Worm (Caenorhabditis elegans) whole organism, late embryonic: ENCODE measurements around the gene T28F3.5.

Source experiments
- ama-1 ChIP-seq: fragments of 150-350 bp; optimal IDR thresholded peaks from 2 replicates; lab custom pipeline; 2014
- ceh-31 ChIP-seq: sonication (generic microtip); optimal IDR thresholded peaks from 2 replicates; lab custom pipeline; 2016; ENCODE audit warnings: missing genetic modification characterization, missing compliant biosample characterization
- ceh-34 ChIP-seq: sonication (generic microtip); optimal IDR thresholded peaks from 2 replicates; lab custom pipeline; 2016; ENCODE audit warnings: mild to moderate bottlenecking, missing genetic modification characterization, missing compliant biosample characterization
- dmd-4 ChIP-seq: sonication (generic microtip); optimal IDR thresholded peaks from 2 replicates; lab custom pipeline; 2016; ENCODE audit warnings: borderline replicate concordance, missing genetic modification characterization, missing compliant biosample characterization
- dve-1 ChIP-seq: sonication (generic microtip); optimal IDR thresholded peaks from 2 replicates; lab custom pipeline; 2017; ENCODE audit warnings: antibody characterized with exemption, mild to moderate bottlenecking, missing genetic modification characterization, missing compliant biosample characterization
- fkh-10 ChIP-seq: fragments of 150-350 bp; optimal IDR thresholded peaks from 2 replicates; lab custom pipeline; 2014; ENCODE audit warnings: missing biosample characterization, missing genetic modification reagents, missing genetic modification characterization
- hlh-6 ChIP-seq: sonication (generic microtip); optimal IDR thresholded peaks from 2 replicates; lab custom pipeline; 2016; ENCODE audit warnings: missing genotype, missing genetic modification characterization, missing compliant biosample characterization
- nhr-11 ChIP-seq: fragments of 150-350 bp; optimal IDR thresholded peaks from 2 replicates; lab custom pipeline; 2014; ENCODE audit warnings: missing biosample characterization, missing genetic modification characterization
- pag-3 ChIP-seq: sonication (generic microtip); optimal IDR thresholded peaks from 2 replicates; lab custom pipeline; 2016; ENCODE audit warnings: missing compliant biosample characterization, missing genetic modification characterization, borderline replicate concordance
- pha-4 ChIP-seq: fragments of 150-350 bp; optimal IDR thresholded peaks from 2 replicates; lab custom pipeline; 2018; ENCODE audit warnings: missing biosample characterization, missing genetic modification reagents, missing genetic modification characterization
- sox-4 ChIP-seq: sonication (generic microtip); optimal IDR thresholded peaks from 2 replicates; lab custom pipeline; 2017; ENCODE audit warnings: mild to moderate bottlenecking, missing genetic modification characterization, inconsistent platforms, missing compliant biosample characterization
- tbx-2 ChIP-seq: sonication (generic microtip); optimal IDR thresholded peaks from 2 replicates; lab custom pipeline; 2016; ENCODE audit warnings: missing genetic modification characterization, missing compliant biosample characterization
- unc-55 ChIP-seq: sonication (generic microtip); optimal IDR thresholded peaks from 2 replicates; lab custom pipeline; 2017; ENCODE audit warnings: missing biosample characterization, missing genetic modification reagents, missing genetic modification characterization

DNA sequence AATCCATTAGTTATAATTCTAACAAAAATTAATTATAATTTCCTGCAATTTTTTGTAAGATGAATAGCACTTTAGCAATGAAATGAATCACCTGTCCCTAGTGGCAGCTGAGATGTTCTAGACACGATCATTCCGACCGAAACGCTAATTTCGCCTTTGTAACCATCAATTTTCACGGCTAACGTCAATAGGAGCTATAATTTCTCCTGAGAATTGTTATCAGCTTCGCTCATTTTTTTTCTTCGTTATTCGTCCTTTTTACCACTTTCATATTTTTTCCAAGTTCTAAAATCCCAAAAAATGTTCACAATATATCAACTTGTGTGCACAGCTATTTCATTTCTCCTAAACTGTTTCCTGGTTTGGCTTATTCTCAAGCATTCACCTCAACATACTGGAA lies 29.3 kb upstream of the T28F3.5 start, which contains the start of gene str-187:
- no peak for TF ChIP-seq dve-1 (tag; lab: Kevin White, UChicago)
- no peak for TF ChIP-seq nhr-11
- TF ChIP-seq pag-3 (tag; lab: Kevin White, UChicago): no peak
- TF ChIP-seq ceh-31 (tag; lab: Kevin White, UChicago): no peak
- TF ChIP-seq hlh-6 (tag; lab: Kevin White, UChicago): no peak
- no peak for TF ChIP-seq tbx-2 (tag; lab: Kevin White, UChicago)
- no peak for TF ChIP-seq fkh-10
- no peak for TF ChIP-seq dmd-4 (tag; lab: Kevin White, UChicago)
- TF ChIP-seq sox-4 (tag; lab: Kevin White, UChicago): no peak
- TF ChIP-seq ama-1 (lab: Kevin White, UChicago): no peak
- no peak for TF ChIP-seq ceh-34 (tag; lab: Kevin White, UChicago)
- no peak for TF ChIP-seq unc-55 (GFP tag; lab: Kevin White, UChicago)
- TF ChIP-seq pha-4 (tag; lab: Kevin White, UChicago): no peak
